Worm (Caenorhabditis elegans) whole organism, young adult: ENCODE data around the gene Y43F8C.23.

ENCODE experiments used
- F22D6.2 ChIP-seq: sonication (generic microtip); optimal IDR thresholded peaks from 2 replicates; lab custom pipeline; 2016; ENCODE audit warnings: mild to moderate bottlenecking, missing genetic modification characterization, missing compliant biosample characterization
- F33H1.4 ChIP-seq: fragments of 200-800 bp; sonication (Bioruptor generic); IDR thresholded peaks from 2 replicates; pipeline ENCODE4 v1.3.6; 2022; ENCODE audit warnings: missing genetic modification reagents, missing genetic modification characterization, missing compliant biosample characterization
- F57A8.1 ChIP-seq: fragments of 200-800 bp; sonication (Bioruptor generic); optimal IDR thresholded peaks from 2 replicates; lab custom pipeline; 2018; ENCODE audit warnings: mild to moderate bottlenecking, missing genetic modification characterization, moderate library complexity, missing compliant biosample characterization
- ama-1 ChIP-seq, 3 experiments: fragments of 150-350 bp in 1 of 3; sonication (generic microtip) in 2 of 3; optimal IDR thresholded peaks; 2 replicates each; lab custom pipeline; 2014 to 2018; ENCODE audit warnings: missing biosample characterization in 2 of 3, missing genetic modification characterization in 2 of 3, missing genetic modification reagents in 2 of 3
- gei-17 ChIP-seq: fragments of 200-800 bp; sonication (Bioruptor generic); optimal IDR thresholded peaks from 2 replicates; lab custom pipeline; 2018; ENCODE audit warnings: mild to moderate bottlenecking, missing genetic modification characterization, missing compliant biosample characterization
- let-526 ChIP-seq: fragments of 200-800 bp; sonication (Bioruptor generic); IDR thresholded peaks from 2 replicates; pipeline ENCODE4 v1.3.6; 2022; ENCODE audit warnings: missing genetic modification reagents, missing genetic modification characterization, missing compliant biosample characterization
- lsl-1 ChIP-seq: fragments of 200-800 bp; sonication (Bioruptor generic); optimal IDR thresholded peaks from 2 replicates; lab custom pipeline; 2018; ENCODE audit warnings: mild to moderate bottlenecking, missing genetic modification characterization, moderate library complexity, missing compliant biosample characterization
- nhr-80 ChIP-seq: sonication (generic microtip); optimal IDR thresholded peaks from 2 replicates; lab custom pipeline; 2016; ENCODE audit warnings: missing genetic modification characterization, missing compliant biosample characterization
- ztf-22 ChIP-seq: fragments of 200-800 bp; sonication (Bioruptor generic); optimal IDR thresholded peaks from 2 replicates; lab custom pipeline; 2018; ENCODE audit warnings: mild to moderate bottlenecking, missing genetic modification characterization, moderate library complexity, missing compliant biosample characterization

ce11 chrV:19708849-19709248 lies 2.7 kb downstream of the Y43F8C.23 start, which contains the start of gene srv-3:
- TF ChIP-seq ztf-22 (no peak), F22D6.2 (tag; lab: Kevin White, UChicago) (no peak), gei-17 (GFP tag; lab: Kevin White, UChicago) (no peak), ama-1 (optimal IDR thresholded peaks at IDR 0.05; lab: Kevin White, UChicago) (no peak), ama-1 (GFP tag; optimal IDR thresholded peaks at IDR 0.05; lab: Kevin White, UChicago) (no peak), F57A8.1 (GFP tag; lab: Kevin White, UChicago) (no peak), let-526 (GFP tag; lab: Robert Waterston, UW) (no peak), F33H1.4 (no peak), lsl-1 (no peak), nhr-80 (no peak)
